Worm (Caenorhabditis elegans): Measurements from ENCODE around the gene F28C6.10.

DNA sequence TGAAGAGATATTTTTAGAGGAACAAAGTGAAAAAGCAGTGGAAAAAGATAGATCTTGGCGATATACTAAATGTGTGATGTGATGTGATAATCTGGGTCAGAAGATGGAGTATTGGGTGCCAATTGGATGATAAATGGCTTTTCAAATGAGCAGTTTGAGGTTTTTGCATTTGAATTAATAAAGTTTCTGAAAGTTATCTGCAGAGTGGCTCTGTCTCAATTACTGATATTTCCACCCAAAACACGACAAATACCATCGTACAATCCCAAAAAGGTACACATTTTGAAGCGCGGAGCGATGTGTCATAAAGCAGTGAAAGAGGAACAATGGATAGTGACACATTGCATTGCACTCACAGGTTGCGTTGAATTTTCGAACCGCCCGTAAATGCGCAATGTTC is 31.8 kb downstream of the F28C6.10 start:
- TF ChIP-seq ceh-36 (tag; optimal IDR thresholded peaks at IDR 0.05) (no peak), ama-1 (optimal IDR thresholded peaks at IDR 0.05) (no peak), pes-1 (GFP tag; IDR thresholded peaks at IDR 0.05) (no peak), scrt-1 (GFP tag; IDR thresholded peaks at IDR 0.05) (no peak), ets-7 (tag; optimal IDR thresholded peaks at IDR 0.05) (no peak), hmg-4 (GFP tag; optimal IDR thresholded peaks at IDR 0.05) (no peak), tbx-37 (GFP tag; conservative IDR thresholded peaks at IDR 0.05) (no peak), F13C5.2 (tag; optimal IDR thresholded peaks at IDR 0.05) (no peak), aly-1 (tag; optimal IDR thresholded peaks at IDR 0.05) (no peak)

Measured in whole organism, early embryonic.